Worm (Caenorhabditis elegans): ENCODE results near the gene coa-4.

Gene coa-4

DNA sequence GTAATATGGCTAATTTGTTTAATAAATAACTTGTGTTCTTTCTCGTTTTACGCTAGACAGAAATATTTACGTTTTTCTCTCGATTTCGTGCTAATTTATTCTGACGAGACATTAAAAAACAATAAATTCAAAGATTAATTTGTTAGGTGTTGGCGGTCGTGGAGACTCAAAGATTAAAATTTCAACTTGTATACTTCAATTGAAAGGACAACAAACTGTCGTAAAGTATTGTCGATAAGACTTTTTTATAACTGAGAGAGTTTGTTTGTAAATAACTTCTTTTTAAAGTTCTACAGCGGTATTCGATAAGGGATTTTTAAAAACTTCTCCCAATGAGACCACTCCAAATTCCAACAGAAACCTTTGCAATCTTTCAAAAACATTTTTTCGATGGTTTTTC lies 18.3 kb upstream of the coa-4 start:
- TF ChIP-seq snpc-1.3 (tag; optimal IDR thresholded peaks at IDR 0.05; ENCODE audit: insufficient read depth) = no peak

DNA sequence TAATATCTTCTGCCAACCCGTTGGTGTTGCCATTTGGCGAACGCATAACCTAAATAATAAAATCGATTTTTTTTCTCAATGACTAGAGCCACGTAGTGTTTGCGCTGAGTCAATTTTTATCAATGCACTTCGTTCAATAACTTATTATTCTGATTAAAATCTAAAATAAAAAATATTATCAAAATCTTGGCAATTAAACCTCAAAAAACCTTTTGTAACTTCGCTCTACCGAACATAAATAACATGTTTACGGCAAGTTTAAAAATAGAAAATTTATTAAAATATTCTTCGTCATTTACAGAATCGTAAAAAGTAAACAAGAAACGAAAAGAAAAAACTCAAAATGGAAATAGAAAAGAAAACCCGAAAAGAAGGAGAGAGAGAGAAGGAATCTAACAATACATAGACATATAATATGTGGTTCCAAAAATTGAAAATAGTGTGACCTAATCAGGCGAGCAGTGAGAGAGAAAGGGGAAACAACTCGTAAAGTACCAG lies 7.7 kb upstream of the coa-4 start, which contains the start of gene pigc-1:
pigc-1 (minus strand) TSS at position 51 of the 498 bp plus-strand sequence.
- TF ChIP-seq tlf-1 (GFP tag; optimal IDR thresholded peaks at IDR 0.05) (no peak), B0336.3 (GFP tag; IDR thresholded peaks at IDR 0.05) (0 out of 2 replicates have a peak, but pooled peaks have one; percentile 10), snpc-4 (GFP tag; optimal IDR thresholded peaks at IDR 0.05) (no peak), snpc-4 (tag; optimal IDR thresholded peaks at IDR 0.05) (peak in 1 of 4 experiments; percentile 30), Y56A3A.18 (GFP tag; IDR thresholded peaks at IDR 0.05) (0 out of 2 replicates have a peak, but pooled peaks have one; percentile 27), madf-6 (GFP tag; IDR thresholded peaks at IDR 0.05) (peak; percentile 24; the same call in 1 of the 2 replicates)

ce11 chrIV:9341591-9341990 lies 6.2 kb upstream of the coa-4 start, which contains the start of gene vps-26:
Gene vps-26, minus strand, starts transcription at chrIV:9341790.
- TF ChIP-seq lsy-27 (tag; optimal IDR thresholded peaks at IDR 0.05; ENCODE audit: borderline replicate concordance, insufficient read depth) (no peak), ets-4 (GFP tag; optimal IDR thresholded peaks at IDR 0.05) (no peak), Y79H2A.3 (GFP tag; conservative IDR thresholded peaks at IDR 0.05) (no peak), mes-4 (tag; optimal IDR thresholded peaks at IDR 0.05) (no peak), snpc-4 (GFP tag; optimal IDR thresholded peaks at IDR 0.05) (no peak), snpc-4 (tag; optimal IDR thresholded peaks at IDR 0.05) (peak in 1 of 4 experiments; percentile 6), nhr-179 (tag; optimal IDR thresholded peaks at IDR 0.05) (no peak), xnd-1 (tag; optimal IDR thresholded peaks at IDR 0.05) (no peak), madf-10 (tag; optimal IDR thresholded peaks at IDR 0.05) (no peak), him-1 (tag; optimal IDR thresholded peaks at IDR 0.05) (peak; percentile 22), lin-40 (tag; optimal IDR thresholded peaks at IDR 0.05) (no peak), cebp-1 (GFP tag; IDR thresholded peaks at IDR 0.05) (no peak), cebp-1 (tag; optimal IDR thresholded peaks at IDR 0.05) (peak; percentile 23), tbx-9 (tag; optimal IDR thresholded peaks at IDR 0.05; ENCODE audit: borderline replicate concordance) (no peak), efl-1 (GFP tag; optimal IDR thresholded peaks at IDR 0.05) (peak; percentile 22), mcd-1 (GFP tag; IDR thresholded peaks at IDR 0.05) (peak; percentile 84), F49E8.2 (tag; optimal IDR thresholded peaks at IDR 0.05; ENCODE audit: insufficient read depth) (no peak), ekl-4 (GFP tag; IDR thresholded peaks at IDR 0.05) (no peak), sptf-2 (GFP tag; optimal IDR thresholded peaks at IDR 0.05) (no peak), dpl-1 (GFP tag; optimal IDR thresholded peaks at IDR 0.05) (no peak), hlh-26 (GFP tag; conservative IDR thresholded peaks at IDR 0.05) (no peak), K12H6.12 (tag; optimal IDR thresholded peaks at IDR 0.05) (no peak), dpff-1 (tag; optimal IDR thresholded peaks at IDR 0.05) (no peak), T07F8.4 (tag; optimal IDR thresholded peaks at IDR 0.05) (no peak)

ce11 chrIV:9339205-9339604 lies 3.8 kb upstream of the coa-4 start, which contains the start of gene T20D3.6:
Gene T20D3.6, minus strand, starts transcription at chrIV:9339305.
- no peak for TF ChIP-seq F49E8.2 (tag; optimal IDR thresholded peaks at IDR 0.05; ENCODE audit: insufficient read depth)
- TF ChIP-seq lin-40 (tag; optimal IDR thresholded peaks at IDR 0.05) = no peak
- no peak for TF ChIP-seq aptf-2 (GFP tag; conservative IDR thresholded peaks at IDR 0.05)
- no peak for TF ChIP-seq bed-2 (GFP tag; IDR thresholded peaks at IDR 0.05)
- no peak for TF ChIP-seq snpc-3.4 (tag; optimal IDR thresholded peaks at IDR 0.05)
- TF ChIP-seq dox-1 (GFP tag; IDR thresholded peaks at IDR 0.05) = no peak
- no peak for TF ChIP-seq F39B2.1 (GFP tag; IDR thresholded peaks at IDR 0.05)
- no peak for TF ChIP-seq lag-1 (GFP tag; IDR thresholded peaks at IDR 0.05)
- TF ChIP-seq ztf-26 (tag; optimal IDR thresholded peaks at IDR 0.05) = no peak
- no peak for TF ChIP-seq gei-17 (GFP tag; optimal IDR thresholded peaks at IDR 0.05)
- no peak for TF ChIP-seq nfyb-1 (GFP tag; IDR thresholded peaks at IDR 0.05)
- no peak for TF ChIP-seq zim-3 (tag; optimal IDR thresholded peaks at IDR 0.05)
- TF ChIP-seq B0019.2 (GFP tag; conservative IDR thresholded peaks at IDR 0.05) = no peak
- TF ChIP-seq nfya-1 (tag; optimal IDR thresholded peaks at IDR 0.05; ENCODE audit: borderline replicate concordance, insufficient read depth) = no peak
- no peak for TF ChIP-seq efl-1 (GFP tag; optimal IDR thresholded peaks at IDR 0.05)
- no peak for TF ChIP-seq lsl-1 (GFP tag; optimal IDR thresholded peaks at IDR 0.05)

Data from whole organism, young adult.